Worm (Caenorhabditis elegans): ENCODE results near the gene ubc-8.

DNA sequence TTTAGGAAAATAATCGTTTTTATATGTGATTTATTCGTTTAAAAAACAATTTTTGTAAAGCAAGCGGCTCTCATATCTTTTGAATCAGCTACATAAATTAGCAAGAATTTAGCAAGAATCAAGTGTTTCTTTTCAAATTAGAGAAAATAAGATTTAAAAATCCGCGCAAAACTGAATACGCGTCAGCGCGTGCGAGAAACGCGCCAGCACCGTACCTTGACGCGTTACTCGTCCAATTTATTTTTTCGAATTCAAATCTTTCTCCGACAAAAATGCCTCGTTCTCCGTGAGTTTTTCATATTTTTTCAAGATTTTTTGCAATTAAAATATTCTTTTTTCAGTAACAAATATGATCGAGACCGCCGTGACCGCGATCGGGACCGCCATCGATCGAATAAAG lies 30.8 kb downstream of the ubc-8 start, which contains the start of gene Y94H6A.3:
- TF ChIP-seq nhr-12 (tag; optimal IDR thresholded peaks at IDR 0.05): no peak
- no peak for TF ChIP-seq snpc-4 (tag; optimal IDR thresholded peaks at IDR 0.05)
- TF ChIP-seq mls-2 (tag; optimal IDR thresholded peaks at IDR 0.05): no peak
- TF ChIP-seq nhr-237 (tag; optimal IDR thresholded peaks at IDR 0.05): peak; percentile 73
- TF ChIP-seq unc-62 (GFP tag; optimal IDR thresholded peaks at IDR 0.05): peak; percentile 4
- peak; percentile 92 for TF ChIP-seq mep-1 (tag; optimal IDR thresholded peaks at IDR 0.05)
- TF ChIP-seq nhr-28 (tag; optimal IDR thresholded peaks at IDR 0.05): no peak
- no peak for TF ChIP-seq nhr-76 (tag; optimal IDR thresholded peaks at IDR 0.05)
- no peak for TF ChIP-seq bed-3 (GFP tag; optimal IDR thresholded peaks at IDR 0.05)
- TF ChIP-seq unc-39 (tag; optimal IDR thresholded peaks at IDR 0.05): no peak
- no peak for TF ChIP-seq ztf-11 (tag; optimal IDR thresholded peaks at IDR 0.05)
